Worm (Caenorhabditis elegans): ENCODE results near the gene clc-3.

The clc-3 gene

ce11 chrX:3374642-3375041, at the start of gene clc-3:
clc-3 (minus strand) TSS chrX:3374742.
- TF ChIP-seq T20F7.1 (GFP tag; optimal IDR thresholded peaks at IDR 0.05) (no peak), sdz-12 (GFP tag; optimal IDR thresholded peaks at IDR 0.05) (no peak), nhr-6 (tag; optimal IDR thresholded peaks at IDR 0.05) (no peak), daf-8 (GFP tag; IDR thresholded peaks at IDR 0.05) (no peak), unc-62 (GFP tag; optimal IDR thresholded peaks at IDR 0.05 in 1 of 2) (peak in 1 of 2 experiments; percentile 62), unc-62 (tag; optimal IDR thresholded peaks at IDR 0.05) (no peak)

ce11 chrX:3419084-3419483, 44.5 kb upstream of the clc-3 start, which contains the start of gene C04F6.7:
C04F6.7 (minus strand) TSS chrX:3419184.
- no peak for TF ChIP-seq ama-1 (optimal IDR thresholded peaks at IDR 0.05)
- no peak for TF ChIP-seq lin-39 (tag; optimal IDR thresholded peaks at IDR 0.05)
- TF ChIP-seq nhr-102 (tag; optimal IDR thresholded peaks at IDR 0.05): no peak
- TF ChIP-seq lsy-2 (tag; optimal IDR thresholded peaks at IDR 0.05): no peak
- no peak for TF ChIP-seq ceh-28 (tag; optimal IDR thresholded peaks at IDR 0.05)
- no peak for TF ChIP-seq nhr-11 (tag; optimal IDR thresholded peaks at IDR 0.05)
- TF ChIP-seq spr-3 (GFP tag; optimal IDR thresholded peaks at IDR 0.05): no peak
- TF ChIP-seq R02D3.7 (tag; optimal IDR thresholded peaks at IDR 0.05): no peak
- no peak for TF ChIP-seq mxl-3 (GFP tag; optimal IDR thresholded peaks at IDR 0.05)
- TF ChIP-seq T20F7.1 (GFP tag; optimal IDR thresholded peaks at IDR 0.05): no peak
- TF ChIP-seq nhr-77 (tag; optimal IDR thresholded peaks at IDR 0.05): no peak

- no peak for TF ChIP-seq egl-43 (GFP tag; IDR thresholded peaks at IDR 0.05)
- TF ChIP-seq hmg-1.1 (GFP tag; IDR thresholded peaks at IDR 0.05): no peak
- no peak for TF ChIP-seq spr-1 (tag; optimal IDR thresholded peaks at IDR 0.05)
- TF ChIP-seq F44E2.7 (GFP tag; IDR thresholded peaks at IDR 0.05): no peak
- no peak for TF ChIP-seq gei-8 (GFP tag; optimal IDR thresholded peaks at IDR 0.05)
- no peak for TF ChIP-seq mes-2 (tag; optimal IDR thresholded peaks at IDR 0.05; ENCODE audit: poor library complexity, severe bottlenecking)
- TF ChIP-seq tag-97 (GFP tag; IDR thresholded peaks at IDR 0.05): no peak
- TF ChIP-seq lin-1 (GFP tag; IDR thresholded peaks at IDR 0.05): no peak
- TF ChIP-seq skn-1 (tag; optimal IDR thresholded peaks at IDR 0.05): no peak
- TF ChIP-seq ztf-7 (tag; optimal IDR thresholded peaks at IDR 0.05): no peak
These were observed 41.5 kb upstream of the clc-3 start for ce11 chrX:3416063-3416462.

ce11 chrX:3414660-3415144, 40.2 kb upstream of the clc-3 start, which contains the start of gene dhs-27:
dhs-27 (minus strand) TSS chrX:3414710.
- TF ChIP-seq mxl-3 (GFP tag; optimal IDR thresholded peaks at IDR 0.05) (peak; percentile 25), nhr-25 (tag; optimal IDR thresholded peaks at IDR 0.05; ENCODE audit: borderline replicate concordance, insufficient read depth) (peak; percentile 35), nhr-28 (tag; optimal IDR thresholded peaks at IDR 0.05) (peak; percentile 77), mdl-1 (tag; optimal IDR thresholded peaks at IDR 0.05) (peak in 1 of 2 experiments; percentile 34), hlh-11 (tag; optimal IDR thresholded peaks at IDR 0.05) (no peak), ceh-82 (tag; optimal IDR thresholded peaks at IDR 0.05) (no peak), T26A8.4 (GFP tag; IDR thresholded peaks at IDR 0.05) (no peak)

DNA sequence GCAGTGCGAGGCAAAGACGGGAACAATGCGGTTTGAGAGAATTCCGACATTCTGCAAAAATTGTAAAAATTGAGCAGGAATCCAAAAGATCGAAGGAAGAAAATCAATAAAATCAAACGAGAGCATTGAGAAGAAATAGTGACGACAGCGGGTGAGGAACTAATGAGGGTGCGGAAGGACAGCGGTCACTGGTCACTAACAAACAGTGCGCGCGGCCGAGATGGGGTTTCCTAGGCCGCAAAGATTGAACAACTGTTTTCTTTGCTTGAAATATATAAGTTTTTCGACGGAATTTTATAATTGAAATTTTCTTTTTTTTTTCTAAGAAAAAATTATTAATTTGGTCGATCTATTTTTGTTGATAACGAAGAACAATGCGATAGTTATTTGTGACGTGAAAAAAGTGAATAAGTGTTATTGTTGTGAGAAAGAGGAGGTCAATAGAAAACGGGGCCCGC, 37.1 kb upstream of the clc-3 start, which contains the start of gene unc-78:
TSS of gene unc-78 (minus strand) at position 51 of the 458 bp plus-strand sequence.
- TF ChIP-seq egl-27 (tag; optimal IDR thresholded peaks at IDR 0.05) (no peak), aha-1 (tag) (peak; percentile 58), fkh-10 (GFP tag; optimal IDR thresholded peaks at IDR 0.05) (no peak), mes-2 (tag; optimal IDR thresholded peaks at IDR 0.05; ENCODE audit: poor library complexity, severe bottlenecking) (peak; percentile 44)
